Worm (Caenorhabditis elegans) whole organism, mixed stage, embryonic: ENCODE measurements around the gene Y75D11A.3.

Experiments
- ceh-43 ChIP-seq: fragments of 200-800 bp; sonication (Bioruptor generic); optimal IDR thresholded peaks from 2 replicates; lab custom pipeline; 2018; ENCODE audit warnings: mild to moderate bottlenecking, missing genetic modification characterization, moderate library complexity, missing compliant biosample characterization
- ces-1 ChIP-seq: fragments of 150-350 bp; optimal IDR thresholded peaks from 2 replicates; lab custom pipeline; 2014; ENCODE audit warnings: missing biosample characterization, missing genetic modification reagents, missing genetic modification characterization
- elt-1 ChIP-seq: sonication (generic microtip); optimal IDR thresholded peaks from 2 replicates; lab custom pipeline; 2017; ENCODE audit warnings: missing genetic modification characterization, mild to moderate bottlenecking, missing compliant biosample characterization, antibody characterized with exemption, moderate library complexity, borderline replicate concordance; ENCODE audit not compliant: insufficient read depth
- elt-3 ChIP-seq: fragments of 150-350 bp; optimal IDR thresholded peaks from 2 replicates; lab custom pipeline; 2014; ENCODE audit warnings: missing biosample characterization, missing genetic modification characterization
- hlh-1 ChIP-seq: fragments of 150-350 bp; optimal IDR thresholded peaks from 2 replicates; lab custom pipeline; 2014; ENCODE audit warnings: missing biosample characterization, missing genetic modification reagents, missing genetic modification characterization
- mep-1 ChIP-seq: fragments of 150-350 bp; optimal IDR thresholded peaks from 2 replicates; lab custom pipeline; 2017; ENCODE audit warnings: missing biosample characterization, missing genetic modification reagents, missing genetic modification characterization, inconsistent platforms
- nhr-76 ChIP-seq: sonication (generic microtip); optimal IDR thresholded peaks from 2 replicates; lab custom pipeline; 2017; ENCODE audit warnings: missing biosample characterization, missing genetic modification characterization
- pha-4 ChIP-seq: fragments of 150-350 bp; optimal IDR thresholded peaks from 2 replicates; lab custom pipeline; 2018; ENCODE audit warnings: missing biosample characterization, missing genetic modification reagents, missing genetic modification characterization
- sem-2 ChIP-seq: fragments of 200-800 bp; sonication (Bioruptor generic); optimal IDR thresholded peaks from 2 replicates; lab custom pipeline; 2018; ENCODE audit warnings: mild to moderate bottlenecking, missing genetic modification characterization, missing compliant biosample characterization
- snpc-4 ChIP-seq: fragments of 150-350 bp; optimal IDR thresholded peaks from 2 replicates; lab custom pipeline; 2014; ENCODE audit warnings: missing biosample characterization, missing genetic modification characterization
- unc-62 ChIP-seq: fragments of 150-350 bp; optimal IDR thresholded peaks from 2 replicates; lab custom pipeline; 2014; ENCODE audit warnings: missing biosample characterization, missing genetic modification reagents, missing genetic modification characterization
- zip-8 ChIP-seq: fragments of 150-350 bp; optimal IDR thresholded peaks from 2 replicates; lab custom pipeline; 2014; ENCODE audit warnings: missing biosample characterization, missing genetic modification characterization

ce11 chrX:1706538-1706937 lies 39.5 kb downstream of the Y75D11A.3 start, which contains the start of gene F07G6.5:
- TF ChIP-seq elt-1 (tag; lab: Kevin White, UChicago), result no peak
- no peak for TF ChIP-seq snpc-4 (tag; lab: Kevin White, UChicago)
- TF ChIP-seq unc-62 (GFP tag; lab: Kevin White, UChicago), result no peak
- TF ChIP-seq elt-3 (tag; lab: Kevin White, UChicago), result no peak
- TF ChIP-seq ces-1 (GFP tag; lab: Kevin White, UChicago), result no peak
- TF ChIP-seq zip-8 (tag; lab: Kevin White, UChicago), result no peak
- no peak for TF ChIP-seq sem-2 (GFP tag; lab: Kevin White, UChicago)
- no peak for TF ChIP-seq ceh-43 (GFP tag; lab: Kevin White, UChicago)
- TF ChIP-seq mep-1 (tag; lab: Kevin White, UChicago), result no peak
- no peak for TF ChIP-seq hlh-1 (tag; lab: Kevin White, UChicago)
- TF ChIP-seq nhr-76 (tag; lab: Kevin White, UChicago), result no peak
- no peak for TF ChIP-seq pha-4 (tag; lab: Kevin White, UChicago)
